Worm (Caenorhabditis elegans) whole organism, L4 larva: Measurements from ENCODE around the gene R10E8.5.

Experiments used
- R02D3.7 ChIP-seq: fragments of 150-350 bp; sonication (generic microtip); optimal IDR thresholded peaks from 3 replicates; lab custom pipeline; 2014; ENCODE audit warnings: missing biosample characterization, missing genetic modification characterization
- ces-1 ChIP-seq: fragments of 150-350 bp; sonication (generic microtip); optimal IDR thresholded peaks from 4 replicates; lab custom pipeline; 2014; ENCODE audit warnings: missing biosample characterization, missing genetic modification reagents, missing genetic modification characterization
- fkh-10 ChIP-seq: fragments of 150-350 bp; optimal IDR thresholded peaks from 2 replicates; lab custom pipeline; 2014; ENCODE audit warnings: missing biosample characterization, missing genetic modification reagents, missing genetic modification characterization
- fos-1 ChIP-seq: fragments of 150-350 bp; optimal IDR thresholded peaks from 2 replicates; lab custom pipeline; 2014; ENCODE audit warnings: missing biosample characterization, missing genetic modification characterization

DNA sequence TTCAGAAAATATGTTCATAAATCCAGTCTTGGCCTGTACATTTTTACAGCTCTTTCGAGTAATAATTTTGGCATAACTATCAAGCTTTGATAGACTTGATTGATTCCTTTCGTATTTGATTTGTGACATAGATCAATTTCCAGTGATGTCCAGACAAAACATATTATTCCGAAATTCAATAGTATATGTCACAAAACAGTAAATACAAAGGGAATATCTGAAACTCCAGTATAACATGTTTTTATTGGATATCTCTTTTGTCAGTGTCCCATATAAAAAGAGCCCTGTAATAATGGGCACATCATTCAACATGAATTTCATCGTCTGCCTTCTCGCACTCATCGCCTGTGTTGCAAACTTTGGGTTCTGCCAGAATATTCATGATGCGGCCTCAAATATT is 36.1 kb downstream of the R10E8.5 start, which contains the start of gene Y51A2A.4:
- TF ChIP-seq fos-1 (tag; lab: Kevin White, UChicago) = no peak
- TF ChIP-seq R02D3.7 (tag; lab: Kevin White, UChicago) = no peak
- TF ChIP-seq ces-1 = no peak
- no peak for TF ChIP-seq fkh-10 (GFP tag; lab: Kevin White, UChicago)
